Fruit fly (Drosophila melanogaster) whole organism: ENCODE measurements around the gene Idi.

Experiments
- Dll ChIP-seq: fragments of >200 bp; optimal IDR thresholded peaks from 2 replicates; lab custom pipeline; 2017
- pan ChIP-seq: fragments of >200 bp; optimal IDR thresholded peaks from 2 replicates; lab custom pipeline; 2017
- psq ChIP-seq: fragments of >200 bp; optimal IDR thresholded peaks from 2 replicates; lab custom pipeline; 2017

- TF ChIP-seq Dll (lab: Kevin White, UChicago) (no peak), pan (lab: Kevin White, UChicago) (no peak), psq (lab: Kevin White, UChicago) (no peak)
Observed at dm6 chr3R:21263177-21263576, 6.7 kb upstream of the Idi start.
